Worm (Caenorhabditis elegans) whole organism, early embryonic: Measurements from ENCODE around the gene gcy-32.

Experiments
- B0310.2 ChIP-seq: sonication (generic microtip); optimal IDR thresholded peaks from 2 replicates; lab custom pipeline; 2016; ENCODE audit warnings: mild to moderate bottlenecking, missing genetic modification characterization, missing compliant biosample characterization
- aly-1 ChIP-seq: sonication (generic microtip); optimal IDR thresholded peaks from 2 replicates; lab custom pipeline; 2016; ENCODE audit warnings: missing genetic modification characterization, missing compliant biosample characterization
- ama-1 ChIP-seq: fragments of 150-350 bp; optimal IDR thresholded peaks from 2 replicates; lab custom pipeline; 2014
- ceh-13 ChIP-seq: fragments of 200-800 bp; sonication (Bioruptor generic); optimal IDR thresholded peaks from 2 replicates; lab custom pipeline; 2018; ENCODE audit warnings: mild to moderate bottlenecking, missing genetic modification characterization, missing compliant biosample characterization
- ceh-36 ChIP-seq: sonication (generic microtip); optimal IDR thresholded peaks from 2 replicates; lab custom pipeline; 2016; ENCODE audit warnings: missing genetic modification characterization, inconsistent platforms, missing compliant biosample characterization
- ets-7 ChIP-seq: sonication (generic microtip); optimal IDR thresholded peaks from 2 replicates; lab custom pipeline; 2016; ENCODE audit warnings: missing genotype, missing genetic modification characterization, missing compliant biosample characterization
- flt-1 ChIP-seq: fragments of 200-800 bp; sonication (Bioruptor generic); IDR thresholded peaks from 2 replicates; pipeline ENCODE4 v1.3.6; 2022; ENCODE audit warnings: missing genetic modification characterization, missing compliant biosample characterization
- hmbx-1 ChIP-seq: sonication (generic microtip); optimal IDR thresholded peaks from 2 replicates; lab custom pipeline; 2016; ENCODE audit warnings: mild to moderate bottlenecking, missing genetic modification characterization, missing compliant biosample characterization
- hmg-4 ChIP-seq: fragments of 200-800 bp; sonication (Bioruptor generic); optimal IDR thresholded peaks from 2 replicates; lab custom pipeline; 2018; ENCODE audit warnings: mild to moderate bottlenecking, missing genetic modification characterization, missing compliant biosample characterization
- pes-1 ChIP-seq: fragments of 200-800 bp; sonication (Bioruptor generic); IDR thresholded peaks from 2 replicates; pipeline ENCODE4 v1.3.6; 2022; ENCODE audit warnings: missing genetic modification reagents, missing genetic modification characterization, missing compliant biosample characterization
- sea-1 ChIP-seq: fragments of 200-800 bp; sonication (Bioruptor generic); conservative IDR thresholded peaks from 2 replicates; pipeline ENCODE4 v1.3.6; 2022; ENCODE audit warnings: missing genetic modification characterization, missing compliant biosample characterization
- tbx-11 ChIP-seq: fragments of 200-800 bp; sonication (Bioruptor generic); IDR thresholded peaks from 2 replicates; pipeline ENCODE4 v1.3.6; 2022; ENCODE audit warnings: missing genetic modification characterization, missing compliant biosample characterization
- tbx-37 ChIP-seq: fragments of 200-800 bp; sonication (Bioruptor generic); conservative IDR thresholded peaks from 2 replicates; pipeline ENCODE4 v1.3.6; 2022; ENCODE audit warnings: missing genetic modification reagents, missing genetic modification characterization, missing compliant biosample characterization

DNA sequence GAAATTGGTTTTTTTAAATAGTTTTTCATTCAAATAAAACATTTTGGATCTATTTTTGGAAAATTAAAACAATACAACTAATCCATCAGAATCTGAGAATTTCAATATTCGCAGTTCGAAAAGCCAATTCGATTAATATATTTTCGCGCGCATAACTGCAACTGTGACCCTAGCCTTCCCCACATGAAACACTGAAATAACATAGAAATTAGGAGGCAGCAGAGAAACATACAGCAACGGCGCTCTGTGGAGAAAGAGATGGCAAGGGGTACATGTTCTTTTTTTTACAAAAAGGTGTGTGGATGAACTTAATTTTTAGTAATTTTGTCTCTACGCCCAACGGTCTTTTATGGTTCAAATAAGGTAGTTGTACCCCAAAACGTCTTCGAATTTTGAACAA lies 35.1 kb downstream of the gcy-32 start:
- TF ChIP-seq hmbx-1 (tag; lab: Kevin White, UChicago) (no peak), tbx-11 (GFP tag; lab: Robert Waterston, UW) (no peak), ama-1 (no peak), ceh-13 (GFP tag; lab: Kevin White, UChicago) (no peak), tbx-37 (no peak), aly-1 (tag; lab: Kevin White, UChicago) (no peak), ceh-36 (tag; lab: Kevin White, UChicago) (no peak), ets-7 (tag; lab: Kevin White, UChicago) (no peak), pes-1 (GFP tag; lab: Robert Waterston, UW) (no peak), flt-1 (GFP tag; lab: Robert Waterston, UW) (no peak), sea-1 (no peak), B0310.2 (no peak), hmg-4 (GFP tag; lab: Kevin White, UChicago) (no peak)
